Worm (Caenorhabditis elegans) whole organism, L1 larva: Measurements from ENCODE around the gene T23E7.2.
A peak's percentile ranks its signal among the peaks of the same experiment; 100 is the strongest.

Source experiments
- Y116A8C.19 ChIP-seq: sonication (generic microtip); optimal IDR thresholded peaks from 2 replicates; lab custom pipeline; 2016; ENCODE audit warnings: missing compliant biosample characterization, missing genetic modification characterization, borderline replicate concordance
- alr-1 ChIP-seq: fragments of 200-800 bp; sonication (Bioruptor generic); optimal IDR thresholded peaks from 2 replicates; lab custom pipeline; 2018; ENCODE audit warnings: borderline replicate concordance, mild to moderate bottlenecking, missing genetic modification characterization, missing compliant biosample characterization
- aly-2 ChIP-seq: fragments of 150-350 bp; optimal IDR thresholded peaks from 2 replicates; lab custom pipeline; 2014; ENCODE audit warnings: missing biosample characterization, missing genetic modification characterization
- ceh-8 ChIP-seq: fragments of 200-800 bp; sonication (Bioruptor generic); optimal IDR thresholded peaks from 2 replicates; lab custom pipeline; 2018; ENCODE audit warnings: mild to moderate bottlenecking, missing genetic modification characterization, moderate library complexity, missing compliant biosample characterization
- ceh-82 ChIP-seq, 3 experiments: fragments of 150-350 bp in 1 of 3; sonication (generic microtip) in 2 of 3; optimal IDR thresholded peaks; 2 replicates each; lab custom pipeline; 2014 to 2017; ENCODE audit warnings: missing biosample characterization in 3 of 3, missing genetic modification characterization in 3 of 3
- ceh-90 ChIP-seq: sonication (generic microtip); optimal IDR thresholded peaks from 2 replicates; lab custom pipeline; 2016; ENCODE audit warnings: missing genetic modification characterization, missing compliant biosample characterization
- ces-1 ChIP-seq: fragments of 150-350 bp; optimal IDR thresholded peaks from 2 replicates; lab custom pipeline; 2014; ENCODE audit warnings: missing biosample characterization, missing genetic modification reagents, missing genetic modification characterization
- dpl-1 ChIP-seq, 3 experiments: fragments of 150-350 bp in 2 of 3; sonication (generic microtip) in 1 of 3; optimal IDR thresholded peaks; 2 replicates each; lab custom pipeline; 2014 to 2017; ENCODE audit warnings: missing biosample characterization in 3 of 3, missing genetic modification characterization in 3 of 3, missing genetic modification reagents in 3 of 3
- dsc-1 ChIP-seq: sonication (generic microtip); optimal IDR thresholded peaks from 2 replicates; lab custom pipeline; 2016; ENCODE audit warnings: mild to moderate bottlenecking, missing genetic modification characterization, missing compliant biosample characterization
- efl-3 ChIP-seq: fragments of 200-800 bp; sonication (Bioruptor generic); optimal IDR thresholded peaks from 2 replicates; lab custom pipeline; 2018; ENCODE audit warnings: mild to moderate bottlenecking, missing genetic modification characterization, missing compliant biosample characterization
- egl-13 ChIP-seq: sonication (generic microtip); optimal IDR thresholded peaks from 2 replicates; lab custom pipeline; 2016; ENCODE audit warnings: missing genotype, missing genetic modification reagents, missing genetic modification characterization, missing compliant biosample characterization
- elt-3 ChIP-seq, 6 experiments: fragments of 150-350 bp in 1 of 6; sonication (generic microtip); optimal IDR thresholded peaks; 2 replicates each; lab custom pipeline; 2017 to 2018; ENCODE audit warnings: missing biosample characterization in 6 of 6, missing genetic modification characterization in 6 of 6, inconsistent platforms in 1 of 6
- ets-5 ChIP-seq: fragments of 200-800 bp; sonication (Bioruptor generic); IDR thresholded peaks from 2 replicates; pipeline ENCODE4 v1.3.6; 2022; ENCODE audit warnings: missing genetic modification characterization, missing compliant biosample characterization
- fkh-8 ChIP-seq: sonication (generic microtip); optimal IDR thresholded peaks from 2 replicates; lab custom pipeline; 2016; ENCODE audit warnings: mild to moderate bottlenecking, missing genetic modification characterization, missing compliant biosample characterization
- hlh-17 ChIP-seq: fragments of 200-800 bp; sonication (Bioruptor generic); optimal IDR thresholded peaks from 2 replicates; lab custom pipeline; 2018; ENCODE audit warnings: missing genetic modification characterization, mild to moderate bottlenecking, missing compliant biosample characterization, moderate library complexity, borderline replicate concordance
- hlh-4 ChIP-seq: sonication (generic microtip); optimal IDR thresholded peaks from 2 replicates; lab custom pipeline; 2016; ENCODE audit warnings: mild to moderate bottlenecking, missing genetic modification characterization, missing compliant biosample characterization
- hpl-2 ChIP-seq: fragments of 150-350 bp; optimal IDR thresholded peaks from 2 replicates; lab custom pipeline; 2014; ENCODE audit warnings: missing biosample characterization, missing genetic modification reagents, missing genetic modification characterization
- irx-1 ChIP-seq: sonication (generic microtip); optimal IDR thresholded peaks from 2 replicates; lab custom pipeline; 2016; ENCODE audit warnings: missing genetic modification characterization, missing compliant biosample characterization
- isw-1 ChIP-seq: fragments of 200-800 bp; sonication (Bioruptor generic); IDR thresholded peaks from 2 replicates; pipeline ENCODE4 v1.3.6; 2022; ENCODE audit warnings: missing genetic modification characterization, missing compliant biosample characterization
- jun-1 ChIP-seq: fragments of 150-350 bp; optimal IDR thresholded peaks from 2 replicates; lab custom pipeline; 2014; ENCODE audit warnings: missing biosample characterization, missing genetic modification reagents, missing genetic modification characterization
- lin-13 ChIP-seq: fragments of 150-350 bp; optimal IDR thresholded peaks from 2 replicates; lab custom pipeline; 2014; ENCODE audit warnings: missing biosample characterization, missing genetic modification reagents, missing genetic modification characterization
- lin-15B ChIP-seq: fragments of 150-350 bp; sonication (generic microtip); optimal IDR thresholded peaks from 3 replicates; lab custom pipeline; 2014; ENCODE audit warnings: missing biosample characterization, missing genetic modification characterization
- lin-35 ChIP-seq, 2 experiments: fragments of 150-350 bp; optimal IDR thresholded peaks; 2 replicates each; lab custom pipeline; 2014; ENCODE audit warnings: missing biosample characterization in 2 of 2, missing genetic modification characterization in 2 of 2, missing genetic modification reagents in 2 of 2
- lsy-2 ChIP-seq, 2 experiments: fragments of 150-350 bp; optimal IDR thresholded peaks; 2 replicates each; lab custom pipeline; 2014; ENCODE audit warnings: missing biosample characterization in 2 of 2, missing genetic modification characterization in 2 of 2
- mef-2 ChIP-seq: fragments of 150-350 bp; optimal IDR thresholded peaks from 2 replicates; lab custom pipeline; 2014; ENCODE audit warnings: missing biosample characterization, missing genetic modification characterization
- mep-1 ChIP-seq: fragments of 150-350 bp; optimal IDR thresholded peaks from 2 replicates; lab custom pipeline; 2014; ENCODE audit warnings: missing biosample characterization, missing genetic modification characterization
- nhr-11 ChIP-seq: fragments of 150-350 bp; optimal IDR thresholded peaks from 2 replicates; lab custom pipeline; 2014; ENCODE audit warnings: missing biosample characterization, missing genetic modification characterization
- nhr-12 ChIP-seq: sonication (generic microtip); optimal IDR thresholded peaks from 2 replicates; lab custom pipeline; 2017; ENCODE audit warnings: missing biosample characterization, missing genetic modification characterization
- nhr-19 ChIP-seq: fragments of 200-800 bp; sonication (Bioruptor generic); conservative IDR thresholded peaks from 2 replicates; pipeline ENCODE4 v1.3.6; 2022; ENCODE audit warnings: missing genetic modification characterization, missing compliant biosample characterization
- nhr-20 ChIP-seq: sonication (generic microtip); optimal IDR thresholded peaks from 2 replicates; lab custom pipeline; 2016; ENCODE audit warnings: mild to moderate bottlenecking, missing genetic modification characterization, missing compliant biosample characterization
- nhr-237 ChIP-seq: fragments of 150-350 bp; optimal IDR thresholded peaks from 2 replicates; lab custom pipeline; 2014; ENCODE audit warnings: missing biosample characterization, missing genetic modification characterization
- nhr-28 ChIP-seq: fragments of 150-350 bp; optimal IDR thresholded peaks from 2 replicates; lab custom pipeline; 2014; ENCODE audit warnings: missing biosample characterization, missing genetic modification characterization
- nhr-47 ChIP-seq: sonication (generic microtip); optimal IDR thresholded peaks from 2 replicates; lab custom pipeline; 2016; ENCODE audit warnings: mild to moderate bottlenecking, missing genetic modification characterization, moderate library complexity, missing compliant biosample characterization
- nhr-71 ChIP-seq: sonication (generic microtip); optimal IDR thresholded peaks from 2 replicates; lab custom pipeline; 2016; ENCODE audit warnings: mild to moderate bottlenecking, missing genetic modification characterization, moderate library complexity, missing compliant biosample characterization
- nhr-76 ChIP-seq: sonication (generic microtip); optimal IDR thresholded peaks from 2 replicates; lab custom pipeline; 2017; ENCODE audit warnings: missing biosample characterization, missing genetic modification characterization
- nhr-85 ChIP-seq: sonication (generic microtip); peaks from one replicate; lab custom pipeline; 2016; ENCODE audit warnings: missing genetic modification characterization, inconsistent platforms, missing compliant biosample characterization
- nhr-90 ChIP-seq: sonication (generic microtip); optimal IDR thresholded peaks from 2 replicates; lab custom pipeline; 2016; ENCODE audit warnings: mild to moderate bottlenecking, missing genetic modification characterization, missing compliant biosample characterization; ENCODE audit not compliant: poor library complexity
- pag-3 ChIP-seq: sonication (generic microtip); optimal IDR thresholded peaks from 2 replicates; lab custom pipeline; 2017; ENCODE audit warnings: missing genetic modification characterization, mild to moderate bottlenecking, missing compliant biosample characterization, antibody characterized with exemption, borderline replicate concordance; ENCODE audit not compliant: insufficient read depth
- pax-3 ChIP-seq: fragments of 200-800 bp; sonication (Bioruptor generic); optimal IDR thresholded peaks from 2 replicates; lab custom pipeline; 2018; ENCODE audit warnings: mild to moderate bottlenecking, missing genetic modification characterization, moderate library complexity, missing compliant biosample characterization
- rnt-1 ChIP-seq: sonication (generic microtip); optimal IDR thresholded peaks from 2 replicates; lab custom pipeline; 2016; ENCODE audit warnings: mild to moderate bottlenecking, missing genetic modification characterization, moderate library complexity, missing compliant biosample characterization
- snpc-4 ChIP-seq: fragments of 150-350 bp; optimal IDR thresholded peaks from 2 replicates; lab custom pipeline; 2014; ENCODE audit warnings: missing biosample characterization, missing genetic modification characterization
- snu-23 ChIP-seq: sonication (generic microtip); optimal IDR thresholded peaks from 2 replicates; lab custom pipeline; 2016; ENCODE audit warnings: missing genetic modification characterization, missing compliant biosample characterization
- sox-4 ChIP-seq: sonication (generic microtip); optimal IDR thresholded peaks from 2 replicates; lab custom pipeline; 2016; ENCODE audit warnings: missing genetic modification characterization, missing compliant biosample characterization
- sptf-1 ChIP-seq: fragments of 150-350 bp; optimal IDR thresholded peaks from 2 replicates; lab custom pipeline; 2014; ENCODE audit warnings: missing biosample characterization, missing genetic modification characterization
- sup-37 ChIP-seq: fragments of 200-800 bp; sonication (Bioruptor generic); optimal IDR thresholded peaks from 2 replicates; lab custom pipeline; 2018; ENCODE audit warnings: mild to moderate bottlenecking, missing genetic modification characterization, missing compliant biosample characterization
- swsn-7 ChIP-seq: sonication (generic microtip); optimal IDR thresholded peaks from 2 replicates; lab custom pipeline; 2016; ENCODE audit warnings: missing genetic modification characterization, missing compliant biosample characterization
- tbx-2 ChIP-seq: sonication (generic microtip); optimal IDR thresholded peaks from 2 replicates; lab custom pipeline; 2016; ENCODE audit warnings: missing genetic modification characterization, missing compliant biosample characterization
- unc-30 ChIP-seq: sonication (generic microtip); optimal IDR thresholded peaks from 2 replicates; lab custom pipeline; 2017; ENCODE audit warnings: missing biosample characterization, missing genetic modification characterization
- unc-62 ChIP-seq: fragments of 150-350 bp; optimal IDR thresholded peaks from 2 replicates; lab custom pipeline; 2014; ENCODE audit warnings: missing biosample characterization, missing genetic modification reagents, missing genetic modification characterization
- unc-86 ChIP-seq: sonication (generic microtip); optimal IDR thresholded peaks from 2 replicates; lab custom pipeline; 2016; ENCODE audit warnings: missing genetic modification characterization, missing compliant biosample characterization
- vab-15 ChIP-seq: sonication (generic microtip); optimal IDR thresholded peaks from 2 replicates; lab custom pipeline; 2017; ENCODE audit warnings: missing genotype, mild to moderate bottlenecking, missing genetic modification characterization, missing compliant biosample characterization
- zip-4 ChIP-seq: fragments of 200-800 bp; sonication (Bioruptor generic); optimal IDR thresholded peaks from 2 replicates; lab custom pipeline; 2018; ENCODE audit warnings: mild to moderate bottlenecking, missing genetic modification characterization, moderate library complexity, missing compliant biosample characterization
- ztf-4 ChIP-seq: fragments of 150-350 bp; optimal IDR thresholded peaks from 2 replicates; lab custom pipeline; 2014; ENCODE audit warnings: missing biosample characterization, missing genetic modification characterization

The T23E7.2 gene

DNA sequence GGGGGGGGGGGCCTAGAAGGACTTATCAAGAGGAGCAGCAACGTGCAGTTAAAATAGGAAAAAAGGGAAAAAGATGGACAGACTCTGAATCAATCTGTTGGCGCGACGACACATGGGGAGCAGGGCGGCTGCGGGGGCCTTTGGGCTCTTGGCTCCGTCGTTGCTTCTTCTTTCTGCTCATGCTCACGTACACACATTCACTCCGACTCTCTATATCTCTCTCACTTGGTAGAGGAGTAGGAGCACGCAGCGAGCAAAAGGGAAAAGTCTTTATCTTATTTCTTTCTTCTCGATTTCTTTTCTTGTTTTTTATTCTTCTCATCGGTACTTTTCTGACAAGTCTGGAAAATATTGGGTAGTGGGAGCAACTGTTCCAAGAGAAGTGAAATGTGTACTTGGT is 42.5 kb upstream of the T23E7.2 start:
- TF ChIP-seq lsy-2 (tag; optimal IDR thresholded peaks at IDR 0.05; lab: Kevin White, UChicago) (peak in 1 of 2 experiments; percentile 40), swsn-7 (tag; lab: Kevin White, UChicago) (peak; percentile 21), nhr-28 (tag; lab: Kevin White, UChicago) (no peak), nhr-19 (GFP tag; lab: Robert Waterston, UW) (peak; percentile 40; the same call in 1 of the 2 replicates), sup-37 (no peak), ceh-90 (tag; lab: Kevin White, UChicago) (no peak), nhr-20 (tag; lab: Kevin White, UChicago) (no peak), egl-13 (tag; lab: Kevin White, UChicago) (no peak), pag-3 (no peak), unc-62 (GFP tag; lab: Kevin White, UChicago) (no peak), ceh-82 (tag; optimal IDR thresholded peaks at IDR 0.05; lab: Kevin White, UChicago) (peak in 1 of 3 experiments; percentile 63), nhr-76 (no peak), vab-15 (tag; lab: Kevin White, UChicago) (no peak), mep-1 (tag; lab: Kevin White, UChicago) (no peak), rnt-1 (peak; percentile 28), sox-4 (tag; lab: Kevin White, UChicago) (no peak), efl-3 (GFP tag; lab: Kevin White, UChicago) (no peak), lin-35 (GFP tag; optimal IDR thresholded peaks at IDR 0.05; lab: Kevin White, UChicago) (peak in 1 of 2 experiments; percentile 23), mef-2 (tag; lab: Kevin White, UChicago) (no peak), lin-13 (GFP tag; lab: Kevin White, UChicago) (no peak), dsc-1 (peak; percentile 1), fkh-8 (tag; lab: Kevin White, UChicago) (peak; percentile 28), alr-1 (tag; lab: Kevin White, UChicago) (no peak), snu-23 (GFP tag; lab: Kevin White, UChicago) (peak; percentile 42), dpl-1 (GFP tag; optimal IDR thresholded peaks at IDR 0.05; lab: Kevin White, UChicago) (no peak), unc-86 (tag; lab: Kevin White, UChicago) (no peak), elt-3 (tag; optimal IDR thresholded peaks at IDR 0.05; lab: Kevin White, UChicago) (no peak), jun-1 (no peak), snpc-4 (tag; lab: Kevin White, UChicago) (no peak), nhr-237 (no peak), aly-2 (tag; lab: Kevin White, UChicago) (no peak), unc-30 (tag; lab: Kevin White, UChicago) (no peak), ces-1 (GFP tag; lab: Kevin White, UChicago) (no peak), hlh-4 (tag; lab: Kevin White, UChicago) (no peak), nhr-12 (tag; lab: Kevin White, UChicago) (no peak), pax-3 (no peak), isw-1 (GFP tag; lab: Robert Waterston, UW) (no peak), zip-4 (GFP tag; lab: Kevin White, UChicago) (no peak), Y116A8C.19 (tag; lab: Kevin White, UChicago) (no peak), nhr-47 (peak; percentile 38), tbx-2 (tag; lab: Kevin White, UChicago) (no peak), sptf-1 (no peak), nhr-85 (no peak), nhr-11 (no peak), lin-15B (tag; lab: Kevin White, UChicago) (no peak), ztf-4 (tag; lab: Kevin White, UChicago) (no peak), hlh-17 (no peak), irx-1 (no peak), nhr-90 (tag; lab: Kevin White, UChicago) (no peak), ceh-8 (GFP tag; lab: Kevin White, UChicago) (no peak), ets-5 (GFP tag; lab: Robert Waterston, UW) (no peak), hpl-2 (GFP tag; lab: Kevin White, UChicago) (no peak), nhr-71 (tag; lab: Kevin White, UChicago) (peak; percentile 54)
